Worm (Caenorhabditis elegans) whole organism, mixed stage, embryonic: Measurements from ENCODE around the gene txt-6.
"Not testable (repeated sequence)": the region's sequence is repeated elsewhere in the genome, so short reads cannot be mapped to it uniquely, and the experiment has no call there.

Source experiments
- M03D4.4 ChIP-seq: sonication (generic microtip); optimal IDR thresholded peaks from 2 replicates; lab custom pipeline; 2017; ENCODE audit warnings: mild to moderate bottlenecking, missing genetic modification characterization, missing compliant biosample characterization
- blmp-1 ChIP-seq: fragments of 150-350 bp; optimal IDR thresholded peaks from 2 replicates; lab custom pipeline; 2014; ENCODE audit warnings: missing biosample characterization, missing genetic modification characterization
- ceh-39 ChIP-seq: fragments of 150-350 bp; optimal IDR thresholded peaks from 2 replicates; lab custom pipeline; 2014; ENCODE audit warnings: missing biosample characterization, missing genetic modification characterization
- ceh-43 ChIP-seq: fragments of 200-800 bp; sonication (Bioruptor generic); optimal IDR thresholded peaks from 2 replicates; lab custom pipeline; 2018; ENCODE audit warnings: mild to moderate bottlenecking, missing genetic modification characterization, moderate library complexity, missing compliant biosample characterization
- ceh-83 ChIP-seq: fragments of 200-800 bp; sonication (Bioruptor generic); optimal IDR thresholded peaks from 2 replicates; lab custom pipeline; 2018; ENCODE audit warnings: mild to moderate bottlenecking, missing genetic modification characterization, missing compliant biosample characterization
- ces-1 ChIP-seq: fragments of 150-350 bp; optimal IDR thresholded peaks from 2 replicates; lab custom pipeline; 2014; ENCODE audit warnings: missing biosample characterization, missing genetic modification reagents, missing genetic modification characterization
- drap-1 ChIP-seq: fragments of 200-800 bp; sonication (Bioruptor generic); optimal IDR thresholded peaks from 3 replicates; lab custom pipeline; 2018; ENCODE audit warnings: mild to moderate bottlenecking, missing genetic modification characterization, missing compliant biosample characterization
- elt-3 ChIP-seq: fragments of 150-350 bp; optimal IDR thresholded peaks from 2 replicates; lab custom pipeline; 2014; ENCODE audit warnings: missing biosample characterization, missing genetic modification characterization
- flh-1 ChIP-seq: fragments of 200-800 bp; sonication (Bioruptor generic); optimal IDR thresholded peaks from 2 replicates; lab custom pipeline; 2018; ENCODE audit warnings: mild to moderate bottlenecking, missing genetic modification characterization, moderate library complexity, missing compliant biosample characterization
- ham-2 ChIP-seq: fragments of 200-800 bp; sonication (Bioruptor generic); optimal IDR thresholded peaks from 2 replicates; lab custom pipeline; 2018; ENCODE audit warnings: mild to moderate bottlenecking, missing genetic modification characterization, missing compliant biosample characterization
- hlh-1 ChIP-seq: fragments of 150-350 bp; optimal IDR thresholded peaks from 2 replicates; lab custom pipeline; 2014; ENCODE audit warnings: missing biosample characterization, missing genetic modification reagents, missing genetic modification characterization
- lin-13 ChIP-seq: fragments of 150-350 bp; optimal IDR thresholded peaks from 2 replicates; lab custom pipeline; 2014; ENCODE audit warnings: missing biosample characterization, missing genetic modification characterization
- lin-32 ChIP-seq: fragments of 200-800 bp; sonication (Bioruptor generic); optimal IDR thresholded peaks from 2 replicates; lab custom pipeline; 2018; ENCODE audit warnings: mild to moderate bottlenecking, missing genetic modification characterization, missing compliant biosample characterization
- lsy-2 ChIP-seq: fragments of 150-350 bp; optimal IDR thresholded peaks from 2 replicates; lab custom pipeline; 2014; ENCODE audit warnings: missing biosample characterization, missing genetic modification characterization
- mab-5 ChIP-seq: fragments of 150-350 bp; optimal IDR thresholded peaks from 2 replicates; lab custom pipeline; 2014; ENCODE audit warnings: missing biosample characterization, missing genetic modification characterization
- mep-1 ChIP-seq: fragments of 150-350 bp; optimal IDR thresholded peaks from 2 replicates; lab custom pipeline; 2017; ENCODE audit warnings: missing biosample characterization, missing genetic modification reagents, missing genetic modification characterization, inconsistent platforms
- mls-2 ChIP-seq: sonication (generic microtip); optimal IDR thresholded peaks from 2 replicates; lab custom pipeline; 2016; ENCODE audit warnings: mild to moderate bottlenecking, missing genetic modification characterization, moderate library complexity, missing compliant biosample characterization
- nhr-12 ChIP-seq: fragments of 150-350 bp; optimal IDR thresholded peaks from 2 replicates; lab custom pipeline; 2014; ENCODE audit warnings: missing biosample characterization, missing genetic modification characterization
- nhr-2 ChIP-seq: fragments of 150-350 bp; optimal IDR thresholded peaks from 2 replicates; lab custom pipeline; 2014; ENCODE audit warnings: missing biosample characterization, missing genetic modification characterization
- nhr-237 ChIP-seq: fragments of 150-350 bp; optimal IDR thresholded peaks from 2 replicates; lab custom pipeline; 2014; ENCODE audit warnings: missing biosample characterization, missing genetic modification characterization
- nhr-28 ChIP-seq: fragments of 150-350 bp; optimal IDR thresholded peaks from 2 replicates; lab custom pipeline; 2014; ENCODE audit warnings: missing biosample characterization, missing genetic modification characterization
- nhr-76 ChIP-seq: sonication (generic microtip); optimal IDR thresholded peaks from 2 replicates; lab custom pipeline; 2017; ENCODE audit warnings: missing biosample characterization, missing genetic modification characterization
- pha-4 ChIP-seq: fragments of 150-350 bp; optimal IDR thresholded peaks from 2 replicates; lab custom pipeline; 2018; ENCODE audit warnings: missing biosample characterization, missing genetic modification reagents, missing genetic modification characterization
- sem-2 ChIP-seq: fragments of 200-800 bp; sonication (Bioruptor generic); optimal IDR thresholded peaks from 2 replicates; lab custom pipeline; 2018; ENCODE audit warnings: mild to moderate bottlenecking, missing genetic modification characterization, missing compliant biosample characterization
- snpc-4 ChIP-seq: fragments of 150-350 bp; optimal IDR thresholded peaks from 2 replicates; lab custom pipeline; 2014; ENCODE audit warnings: missing biosample characterization, missing genetic modification characterization
- sptf-1 ChIP-seq: sonication (generic microtip); optimal IDR thresholded peaks from 2 replicates; lab custom pipeline; 2017; ENCODE audit warnings: mild to moderate bottlenecking, missing genetic modification characterization, moderate library complexity, missing compliant biosample characterization
- tbx-8 ChIP-seq: fragments of 200-800 bp; sonication (Bioruptor generic); optimal IDR thresholded peaks from 2 replicates; lab custom pipeline; 2018; ENCODE audit warnings: mild to moderate bottlenecking, missing genetic modification characterization, moderate library complexity, missing compliant biosample characterization
- unc-120 ChIP-seq: sonication (generic microtip); optimal IDR thresholded peaks from 2 replicates; lab custom pipeline; 2017; ENCODE audit warnings: missing genetic modification characterization, missing compliant biosample characterization; ENCODE audit not compliant: poor library complexity, severe bottlenecking
- unc-39 ChIP-seq: fragments of 150-350 bp; optimal IDR thresholded peaks from 2 replicates; lab custom pipeline; 2014; ENCODE audit warnings: missing biosample characterization, missing genetic modification characterization
- unc-62 ChIP-seq: fragments of 150-350 bp; optimal IDR thresholded peaks from 2 replicates; lab custom pipeline; 2014; ENCODE audit warnings: missing biosample characterization, missing genetic modification reagents, missing genetic modification characterization
- zip-8 ChIP-seq: fragments of 150-350 bp; optimal IDR thresholded peaks from 2 replicates; lab custom pipeline; 2014; ENCODE audit warnings: missing biosample characterization, missing genetic modification characterization
- ztf-11 ChIP-seq: fragments of 150-350 bp; optimal IDR thresholded peaks from 2 replicates; lab custom pipeline; 2014; ENCODE audit warnings: missing biosample characterization, missing genetic modification characterization

txt-6 gene

ce11 chrV:4570833-4571232 is 35.9 kb downstream of the txt-6 start, which contains the start of gene Y61A9LA.3:
Gene Y61A9LA.3 (plus strand): TSS chrV:4571133.
- TF ChIP-seq sptf-1 (no peak), ham-2 (GFP tag; lab: Kevin White, UChicago) (no peak), nhr-2 (no peak), M03D4.4 (tag; lab: Kevin White, UChicago) (no peak), ceh-83 (GFP tag; lab: Kevin White, UChicago) (no peak), pha-4 (tag; lab: Kevin White, UChicago) (no peak), elt-3 (tag; lab: Kevin White, UChicago) (no peak), blmp-1 (tag; lab: Kevin White, UChicago) (no peak), nhr-12 (tag; lab: Kevin White, UChicago) (no peak), ztf-11 (no peak), nhr-28 (tag; lab: Kevin White, UChicago) (no peak), hlh-1 (tag; lab: Kevin White, UChicago) (no peak), nhr-76 (tag; lab: Kevin White, UChicago) (no peak), nhr-237 (tag; lab: Kevin White, UChicago) (no peak), ces-1 (GFP tag; lab: Kevin White, UChicago) (no peak), mab-5 (tag; lab: Kevin White, UChicago) (no peak), unc-120 (no peak), zip-8 (tag; lab: Kevin White, UChicago) (no peak), drap-1 (GFP tag; lab: Kevin White, UChicago) (no peak), sem-2 (GFP tag; lab: Kevin White, UChicago) (no peak)
- TF ChIP-seq, all 35 proteins: peak for 0

DNA sequence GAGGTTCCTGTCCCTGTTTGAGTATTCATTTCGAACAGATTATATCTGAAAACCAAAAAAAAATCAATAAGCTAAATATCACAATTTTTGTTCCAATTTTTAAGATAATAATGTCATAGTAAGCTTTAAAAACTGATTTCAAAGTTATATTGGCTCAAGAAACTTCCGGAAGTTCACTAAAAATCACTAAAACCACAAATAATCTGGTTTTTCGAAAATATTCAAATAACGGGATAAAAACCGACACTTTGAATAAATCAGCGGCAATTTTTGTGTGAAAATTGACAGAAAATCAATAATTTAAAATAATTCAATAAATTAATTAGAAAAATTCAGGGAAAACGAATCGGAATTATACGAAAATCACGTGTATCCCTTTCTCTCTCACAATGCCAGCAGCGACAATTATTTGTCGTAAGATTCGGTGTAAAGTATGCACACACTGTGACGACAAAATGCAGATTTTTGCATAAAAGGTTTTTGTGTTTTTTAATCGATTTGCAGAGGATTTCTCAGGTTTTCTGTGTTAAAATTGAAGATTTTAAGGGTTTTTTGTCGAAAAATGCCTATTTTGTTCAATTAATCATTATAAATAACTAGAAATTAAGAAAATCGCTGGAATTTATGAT is 36.6 kb downstream of the txt-6 start, which contains the start of gene sut-2:
Gene sut-2, minus strand, starts transcription at position 51 of the 629 bp plus-strand sequence.
- no peak for TF ChIP-seq sem-2 (GFP tag; lab: Kevin White, UChicago)
- no peak for TF ChIP-seq ztf-11
- TF ChIP-seq nhr-2, result no peak
- peak; percentile 7 for TF ChIP-seq lsy-2 (tag; lab: Kevin White, UChicago)
- peak; percentile 69 for TF ChIP-seq ces-1 (GFP tag; lab: Kevin White, UChicago)
- TF ChIP-seq unc-39, result no peak
- no peak for TF ChIP-seq mab-5 (tag; lab: Kevin White, UChicago)
- peak; percentile 85 for TF ChIP-seq unc-120
- TF ChIP-seq blmp-1 (tag; lab: Kevin White, UChicago), result no peak
- TF ChIP-seq mep-1 (tag; lab: Kevin White, UChicago), result peak; percentile 7

- TF ChIP-seq lsy-2 (tag; lab: Kevin White, UChicago) (no peak), lin-32 (GFP tag; lab: Kevin White, UChicago) (no peak), mls-2 (no peak), drap-1 (GFP tag; lab: Kevin White, UChicago) (no peak), flh-1 (GFP tag; lab: Kevin White, UChicago) (no peak), nhr-28 (tag; lab: Kevin White, UChicago) (no peak), pha-4 (tag; lab: Kevin White, UChicago) (no peak), ces-1 (GFP tag; lab: Kevin White, UChicago) (no peak), snpc-4 (no peak), blmp-1 (tag; lab: Kevin White, UChicago) (no peak), unc-62 (GFP tag; lab: Kevin White, UChicago) (no peak)
Observed at ce11 chrV:4562493-4562892, 44.2 kb downstream of the txt-6 start.

ce11 chrV:4560441-4560840 is 46.3 kb downstream of the txt-6 start, which contains the start of gene Y61A9LA.4:
Gene Y61A9LA.4 (plus strand): TSS chrV:4560741.
- not testable (repeated sequence) for TF ChIP-seq unc-39; lin-32 (GFP tag; lab: Kevin White, UChicago); ceh-43 (GFP tag; lab: Kevin White, UChicago)

ce11 chrV:4559701-4560100 is 47.0 kb downstream of the txt-6 start, which contains the start of gene Y61A9LA.7:
Gene Y61A9LA.7 (minus strand): TSS chrV:4559801.
- no peak for TF ChIP-seq lin-32 (GFP tag; lab: Kevin White, UChicago)
- TF ChIP-seq zip-8 (tag; lab: Kevin White, UChicago), result no peak
- no peak for TF ChIP-seq nhr-237 (tag; lab: Kevin White, UChicago)
- no peak for TF ChIP-seq ceh-39
- TF ChIP-seq unc-39, result no peak
- no peak for TF ChIP-seq lin-13 (tag; lab: Kevin White, UChicago)
- no peak for TF ChIP-seq mls-2
- TF ChIP-seq tbx-8, result no peak
- TF ChIP-seq unc-120, result no peak
- TF ChIP-seq mab-5 (tag; lab: Kevin White, UChicago), result no peak
- TF ChIP-seq sptf-1, result no peak
